Worm (Caenorhabditis elegans): ENCODE results near the gene C32D5.14.
A peak's percentile ranks its signal among the peaks of the same experiment; 100 is the strongest.

ce11 chrII:6348360-6348759, 13.1 kb downstream of the C32D5.14 start:
- TF ChIP-seq nhr-76 (tag; optimal IDR thresholded peaks at IDR 0.05) = no peak
- TF ChIP-seq nhr-237 (tag; optimal IDR thresholded peaks at IDR 0.05) = peak; percentile 29

Data from whole organism, mixed stage, embryonic.